Fruit fly (Drosophila melanogaster) whole organism: ENCODE data around the gene RIOK1.

ENCODE experiments used
- CG8478 ChIP-seq: fragments of >200 bp; optimal IDR thresholded peaks from 2 replicates; lab custom pipeline; 2018; ENCODE audit warnings: inconsistent platforms
- usp ChIP-seq: fragments of >200 bp; optimal IDR thresholded peaks from 2 replicates; lab custom pipeline; 2017; ENCODE audit warnings: missing biosample characterization, missing genetic modification characterization, mixed read lengths

dm6 chr3L:11609835-11610234, 38.4 kb downstream of the RIOK1 start, which contains the start of gene CG42832:
- no peak for TF ChIP-seq usp (GFP tag; lab: Kevin White, UChicago)
- no peak for TF ChIP-seq CG8478 (lab: Kevin White, UChicago)
